Worm (Caenorhabditis elegans): Measurements from ENCODE around the gene coh-1.

Gene coh-1

DNA sequence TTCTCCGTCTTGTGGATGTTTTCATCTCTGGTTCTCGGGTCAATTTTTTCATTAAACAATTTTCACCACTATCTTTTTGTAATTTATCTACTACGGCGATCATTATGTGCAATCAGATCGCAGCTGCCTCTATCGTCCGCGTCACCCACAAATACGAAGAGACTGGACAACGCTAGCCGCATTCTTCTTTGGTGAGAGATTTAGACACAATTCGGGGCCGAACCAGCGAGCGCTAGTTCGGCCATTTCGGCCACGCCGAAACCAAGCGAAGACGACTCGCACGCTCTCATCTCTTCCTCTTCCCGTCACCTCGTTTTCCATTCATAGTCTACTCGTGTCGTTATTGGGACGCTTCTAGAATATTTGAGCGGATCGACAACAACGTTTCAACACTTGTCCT is 10.9 kb upstream of the coh-1 start, which contains the start of gene gly-12:
gly-12 (plus strand) TSS at position 117 of the 400 bp plus-strand sequence.
- TF ChIP-seq ztf-11 (tag; optimal IDR thresholded peaks at IDR 0.05): no peak
- TF ChIP-seq ztf-4 (tag; optimal IDR thresholded peaks at IDR 0.05): no peak
- no peak for TF ChIP-seq aly-2 (tag; optimal IDR thresholded peaks at IDR 0.05)
- TF ChIP-seq nhr-77 (tag; optimal IDR thresholded peaks at IDR 0.05): no peak
- no peak for TF ChIP-seq nhr-67 (tag; optimal IDR thresholded peaks at IDR 0.05)
- no peak for TF ChIP-seq nhr-28 (tag; optimal IDR thresholded peaks at IDR 0.05)
- no peak for TF ChIP-seq fos-1 (tag; optimal IDR thresholded peaks at IDR 0.05)
- TF ChIP-seq egl-5 (tag; optimal IDR thresholded peaks at IDR 0.05): peak; percentile 37
- TF ChIP-seq R02D3.7 (tag; optimal IDR thresholded peaks at IDR 0.05): no peak
- peak; percentile 56 for TF ChIP-seq nhr-25 (tag; optimal IDR thresholded peaks at IDR 0.05)
- no peak for TF ChIP-seq pqm-1 (tag; optimal IDR thresholded peaks at IDR 0.05)
- TF ChIP-seq nhr-43 (tag; optimal IDR thresholded peaks at IDR 0.05; ENCODE audit: poor library complexity, severe bottlenecking): no peak
- peak; percentile 50 for TF ChIP-seq nfya-1 (tag; optimal IDR thresholded peaks at IDR 0.05; ENCODE audit: insufficient read depth)
- no peak for TF ChIP-seq mdl-1 (tag; optimal IDR thresholded peaks at IDR 0.05)
- TF ChIP-seq egl-27 (tag; optimal IDR thresholded peaks at IDR 0.05): no peak
- TF ChIP-seq eor-1 (tag; optimal IDR thresholded peaks at IDR 0.05): no peak
- TF ChIP-seq unc-62 (GFP tag; optimal IDR thresholded peaks at IDR 0.05): no peak
- TF ChIP-seq ceh-9 (tag; optimal IDR thresholded peaks at IDR 0.05): no peak
- TF ChIP-seq tbx-2 (tag; optimal IDR thresholded peaks at IDR 0.05): no peak
- TF ChIP-seq elt-2 (tag; optimal IDR thresholded peaks at IDR 0.05): no peak
- TF ChIP-seq lsy-12 (tag; optimal IDR thresholded peaks at IDR 0.05): no peak
- TF ChIP-seq lin-15B (tag; optimal IDR thresholded peaks at IDR 0.05): no peak
- no peak for TF ChIP-seq snpc-4 (tag; optimal IDR thresholded peaks at IDR 0.05)
- no peak for TF ChIP-seq mml-1 (tag; optimal IDR thresholded peaks at IDR 0.05)
- no peak for TF ChIP-seq nhr-12 (tag; optimal IDR thresholded peaks at IDR 0.05)
- no peak for TF ChIP-seq zag-1 (tag; optimal IDR thresholded peaks at IDR 0.05)
- no peak for TF ChIP-seq nhr-237 (tag; optimal IDR thresholded peaks at IDR 0.05)
- no peak for TF ChIP-seq nhr-76 (tag; optimal IDR thresholded peaks at IDR 0.05)
- TF ChIP-seq fkh-10 (GFP tag; optimal IDR thresholded peaks at IDR 0.05): no peak
- TF ChIP-seq skn-1 (tag; optimal IDR thresholded peaks at IDR 0.05): no peak
- no peak for TF ChIP-seq nhr-11 (tag; optimal IDR thresholded peaks at IDR 0.05)
- TF ChIP-seq unc-39 (tag; optimal IDR thresholded peaks at IDR 0.05): no peak
- TF ChIP-seq lin-39 (tag; optimal IDR thresholded peaks at IDR 0.05): peak; percentile 46
- TF ChIP-seq ama-1 (optimal IDR thresholded peaks at IDR 0.05): no peak
- TF ChIP-seq ZK546.5 (tag; optimal IDR thresholded peaks at IDR 0.05): no peak
- TF ChIP-seq ceh-16 (tag; optimal IDR thresholded peaks at IDR 0.05): no peak
- no peak for TF ChIP-seq sea-2 (GFP tag; optimal IDR thresholded peaks at IDR 0.05)
- peak; percentile 55 for TF ChIP-seq nhr-23 (tag; optimal IDR thresholded peaks at IDR 0.05)
- TF ChIP-seq pha-4 (tag; optimal IDR thresholded peaks at IDR 0.05): no peak
- no peak for TF ChIP-seq fkh-2 (tag; optimal IDR thresholded peaks at IDR 0.05)
- TF ChIP-seq hmg-11 (tag; optimal IDR thresholded peaks at IDR 0.05): peak; percentile 6
- peak; percentile 89 for TF ChIP-seq elt-1 (tag; optimal IDR thresholded peaks at IDR 0.05)
- TF ChIP-seq ceh-28 (tag; optimal IDR thresholded peaks at IDR 0.05): no peak
- no peak for TF ChIP-seq jun-1 (tag; optimal IDR thresholded peaks at IDR 0.05)
- TF ChIP-seq elt-3 (tag; optimal IDR thresholded peaks at IDR 0.05): no peak
- TF ChIP-seq ceh-82 (tag; optimal IDR thresholded peaks at IDR 0.05): no peak
- no peak for TF ChIP-seq daf-12 (tag; optimal IDR thresholded peaks at IDR 0.05)

- TF ChIP-seq nhr-67 (tag; optimal IDR thresholded peaks at IDR 0.05) (no peak), sea-2 (GFP tag; optimal IDR thresholded peaks at IDR 0.05) (no peak), nfya-1 (tag; optimal IDR thresholded peaks at IDR 0.05; ENCODE audit: insufficient read depth) (no peak), daf-12 (tag; optimal IDR thresholded peaks at IDR 0.05) (no peak), ceh-9 (tag; optimal IDR thresholded peaks at IDR 0.05) (no peak), nhr-12 (tag; optimal IDR thresholded peaks at IDR 0.05) (no peak), eor-1 (tag; optimal IDR thresholded peaks at IDR 0.05) (no peak), mdl-1 (tag; optimal IDR thresholded peaks at IDR 0.05) (no peak), R02D3.7 (tag; optimal IDR thresholded peaks at IDR 0.05) (no peak), egl-27 (tag; optimal IDR thresholded peaks at IDR 0.05) (no peak), ceh-82 (tag; optimal IDR thresholded peaks at IDR 0.05) (no peak), nhr-43 (tag; optimal IDR thresholded peaks at IDR 0.05; ENCODE audit: poor library complexity, severe bottlenecking) (no peak)
These were observed 5.9 kb upstream of the coh-1 start, which contains the start of gene F48E3.9 for ce11 chrX:7480756-7481155. Gene F48E3.9, plus strand, starts transcription at chrX:7481056.

All from whole organism, L3 larva.